Fruit fly (Drosophila melanogaster) whole organism, embryonic: ENCODE results near the gene Pep.

Experiments used
- Adf1 ChIP-seq: fragments of 200-800 bp; sonication (Bioruptor generic); IDR thresholded peaks from 2 replicates; pipeline ENCODE4 v1.3.6; 2022; ENCODE audit warnings: missing biosample characterization, missing genetic modification characterization
- B-H1 ChIP-seq: fragments of 200-800 bp; sonication (Bioruptor generic); IDR thresholded peaks from 3 replicates; pipeline ENCODE4 v1.3.6; 2022; ENCODE audit warnings: missing biosample characterization, missing genetic modification characterization
- Bgb ChIP-seq: fragments of 200-800 bp; sonication (Bioruptor generic); IDR thresholded peaks from 2 replicates; pipeline ENCODE4 v1.3.6; 2022; ENCODE audit warnings: missing biosample characterization, missing genetic modification characterization; ENCODE audit not compliant: partially characterized antibody
- CG10321 ChIP-seq: fragments of 200-800 bp; sonication (Bioruptor generic); IDR thresholded peaks from 2 replicates; pipeline ENCODE4 v1.3.6; 2022; ENCODE audit warnings: missing biosample characterization, missing genetic modification characterization
- CG10543 ChIP-seq: fragments of 200-800 bp; sonication (Bioruptor generic); optimal IDR thresholded peaks from 3 replicates; lab custom pipeline; 2017; ENCODE audit warnings: missing biosample characterization, mild to moderate bottlenecking, missing genetic modification characterization, moderate library complexity
- CG11085 ChIP-seq: fragments of 200-800 bp; sonication (Bioruptor generic); IDR thresholded peaks from 2 replicates; pipeline ENCODE4 v1.3.6; 2022; ENCODE audit warnings: missing biosample characterization, missing genetic modification characterization
- CG11695 ChIP-seq: fragments of 200-800 bp; sonication (Bioruptor generic); IDR thresholded peaks from 3 replicates; pipeline ENCODE4 v1.3.6; 2022; ENCODE audit warnings: missing biosample characterization, missing genetic modification characterization
- CG12155 ChIP-seq: fragments of 200-800 bp; sonication (Bioruptor generic); optimal IDR thresholded peaks from 3 replicates; lab custom pipeline; 2016; ENCODE audit warnings: missing biosample characterization, missing genetic modification characterization
- CG12769 ChIP-seq: fragments of 200-800 bp; sonication (Bioruptor generic); optimal IDR thresholded peaks from 2 replicates; lab custom pipeline; 2019; ENCODE audit warnings: missing biosample characterization, mild to moderate bottlenecking, missing genetic modification characterization, moderate library complexity
- CG15601 ChIP-seq: fragments of 200-800 bp; sonication (Bioruptor generic); optimal IDR thresholded peaks from 3 replicates; lab custom pipeline; 2019; ENCODE audit warnings: missing biosample characterization, mild to moderate bottlenecking, missing genetic modification characterization, moderate library complexity
- CG17612 ChIP-seq: fragments of 200-800 bp; sonication (Bioruptor generic); IDR thresholded peaks from 2 replicates; pipeline ENCODE4 v1.3.6; 2022; ENCODE audit warnings: missing biosample characterization, missing genetic modification characterization
- CG17829 ChIP-seq: fragments of 200-800 bp; optimal IDR thresholded peaks from 2 replicates; lab custom pipeline; 2019; ENCODE audit warnings: missing biosample characterization, mild to moderate bottlenecking, missing genetic modification characterization, moderate library complexity
- CG1792 ChIP-seq: fragments of 200-800 bp; sonication (Bioruptor generic); optimal IDR thresholded peaks from 2 replicates; lab custom pipeline; 2016; ENCODE audit warnings: missing biosample characterization, missing genetic modification characterization
- CG2116 ChIP-seq: fragments of 200-800 bp; sonication (Bioruptor generic); optimal IDR thresholded peaks from 3 replicates; lab custom pipeline; 2018; ENCODE audit warnings: missing biosample characterization, mild to moderate bottlenecking, missing genetic modification characterization
- CG4282 ChIP-seq: fragments of 200-800 bp; sonication (Bioruptor generic); optimal IDR thresholded peaks from 2 replicates; lab custom pipeline; 2016; ENCODE audit warnings: missing biosample characterization, missing genetic modification characterization
- CG6272 ChIP-seq: fragments of 200-800 bp; sonication (Bioruptor generic); IDR thresholded peaks from 2 replicates; pipeline ENCODE4 v1.3.6; 2022; ENCODE audit warnings: missing biosample characterization, missing genetic modification characterization
- CG7556 ChIP-seq: fragments of 200-800 bp; sonication (Bioruptor generic); optimal IDR thresholded peaks from 2 replicates; lab custom pipeline; 2017; ENCODE audit warnings: missing biosample characterization, mild to moderate bottlenecking, missing genetic modification characterization
- CG8290 ChIP-seq, 3 experiments: fragments of 200-800 bp; sonication (Bioruptor generic); optimal IDR thresholded peaks; 2 replicates each; lab custom pipeline; 2016 to 2019; ENCODE audit warnings: missing biosample characterization in 3 of 3, missing genetic modification characterization in 3 of 3, mild to moderate bottlenecking in 2 of 3, moderate library complexity in 1 of 3
- Fer1 ChIP-seq: fragments of 200-800 bp; sonication (Bioruptor generic); optimal IDR thresholded peaks from 2 replicates; lab custom pipeline; 2017; ENCODE audit warnings: missing biosample characterization, mild to moderate bottlenecking, missing genetic modification characterization
- Fer3 ChIP-seq: fragments of 200-800 bp; sonication (Bioruptor generic); optimal IDR thresholded peaks from 2 replicates; lab custom pipeline; 2018; ENCODE audit warnings: missing biosample characterization, mild to moderate bottlenecking, missing genetic modification characterization, moderate library complexity
- H15 ChIP-seq: fragments of 200-800 bp; sonication (Bioruptor generic); IDR thresholded peaks from 3 replicates; pipeline ENCODE4 v1.3.6; 2022; ENCODE audit warnings: missing biosample characterization, missing genetic modification characterization
- HHEX ChIP-seq: fragments of 200-800 bp; sonication (Bioruptor generic); optimal IDR thresholded peaks from 3 replicates; lab custom pipeline; 2017; ENCODE audit warnings: missing biosample characterization, mild to moderate bottlenecking, missing genetic modification characterization, missing genetic modification reagents
- HLHmδ ChIP-seq: fragments of 200-800 bp; sonication (Bioruptor generic); optimal IDR thresholded peaks from 2 replicates; lab custom pipeline; 2018; ENCODE audit warnings: missing biosample characterization, mild to moderate bottlenecking, missing genetic modification characterization, moderate library complexity
- Hr39 ChIP-seq: fragments of >200 bp; optimal IDR thresholded peaks from 2 replicates; lab custom pipeline; 2017
- Med ChIP-seq: fragments of 200-800 bp; sonication (Bioruptor generic); peaks from one replicate; lab custom pipeline; 2016; ENCODE audit warnings: missing biosample characterization, missing genetic modification characterization, mild to moderate bottlenecking, inconsistent platforms, moderate library complexity
- TFAM ChIP-seq: fragments of 200-800 bp; sonication (Bioruptor generic); optimal IDR thresholded peaks from 2 replicates; lab custom pipeline; 2017; ENCODE audit warnings: missing biosample characterization, missing genetic modification characterization, inconsistent platforms
- Xbp1 ChIP-seq: fragments of 200-800 bp; sonication (Bioruptor generic); optimal IDR thresholded peaks from 3 replicates; lab custom pipeline; 2016; ENCODE audit warnings: missing biosample characterization, mild to moderate bottlenecking, missing genetic modification characterization
- ash1 ChIP-seq: fragments of 200-800 bp; sonication (Bioruptor generic); optimal IDR thresholded peaks from 2 replicates; lab custom pipeline; 2018; ENCODE audit warnings: missing biosample characterization, mild to moderate bottlenecking, missing genetic modification characterization
- az2 ChIP-seq: fragments of 200-800 bp; sonication (Bioruptor generic); optimal IDR thresholded peaks from 3 replicates; lab custom pipeline; 2016; ENCODE audit warnings: missing biosample characterization, missing genetic modification characterization
- br ChIP-seq: fragments of >200 bp; optimal IDR thresholded peaks from 2 replicates; lab custom pipeline; 2017
- chm ChIP-seq: fragments of 200-800 bp; sonication (Bioruptor generic); IDR thresholded peaks from 2 replicates; pipeline ENCODE4 v1.3.6; 2022; ENCODE audit warnings: missing biosample characterization, missing genetic modification characterization
- danr ChIP-seq: fragments of 200-800 bp; sonication (Bioruptor generic); IDR thresholded peaks from 2 replicates; pipeline ENCODE4 v1.3.6; 2022; ENCODE audit warnings: missing biosample characterization, missing genetic modification characterization
- eyg ChIP-seq: fragments of 200-800 bp; sonication (Bioruptor generic); optimal IDR thresholded peaks from 3 replicates; lab custom pipeline; 2016; ENCODE audit warnings: missing biosample characterization, missing genetic modification characterization
- grn ChIP-seq: fragments of 200-800 bp; sonication (Bioruptor generic); optimal IDR thresholded peaks from 3 replicates; lab custom pipeline; 2017; ENCODE audit warnings: missing biosample characterization, missing genetic modification characterization
- mam ChIP-seq: fragments of 200-800 bp; sonication (Bioruptor generic); optimal IDR thresholded peaks from 3 replicates; lab custom pipeline; 2016; ENCODE audit warnings: missing biosample characterization, missing genetic modification characterization
- oc ChIP-seq: fragments of 200-800 bp; sonication (Bioruptor generic); optimal IDR thresholded peaks from 2 replicates; lab custom pipeline; 2018; ENCODE audit warnings: missing biosample characterization, mild to moderate bottlenecking, missing genetic modification characterization, moderate library complexity
- pan ChIP-seq, 4 experiments: fragments of >200 bp in 3 of 4; fragments of 200-800 bp in 1 of 4; sonication (Bioruptor generic) in 1 of 4; optimal IDR thresholded peaks in 3 of 4; IDR thresholded peaks in 1 of 4; 2 replicates each; pipeline versions ENCODE4 v1.3.6 to Lab custom; 2017 to 2022; ENCODE audit warnings: missing biosample characterization in 2 of 4, missing genetic modification characterization in 2 of 4, mixed read lengths in 1 of 4
- pita ChIP-seq: fragments of 200-800 bp; sonication (Bioruptor generic); optimal IDR thresholded peaks from 2 replicates; lab custom pipeline; 2017; ENCODE audit warnings: missing biosample characterization, mild to moderate bottlenecking, missing genetic modification characterization
- pzg ChIP-seq: fragments of 200-800 bp; sonication (Bioruptor generic); optimal IDR thresholded peaks from 3 replicates; lab custom pipeline; 2018; ENCODE audit warnings: missing biosample characterization, mild to moderate bottlenecking, missing genetic modification characterization, moderate library complexity
- sima ChIP-seq: fragments of 200-800 bp; sonication (Bioruptor generic); optimal IDR thresholded peaks from 2 replicates; lab custom pipeline; 2016; ENCODE audit warnings: missing biosample characterization, missing genetic modification characterization
- sna ChIP-seq: fragments of 200-800 bp; sonication (Bioruptor generic); IDR thresholded peaks from 2 replicates; pipeline ENCODE4 v1.3.6; 2022; ENCODE audit warnings: missing biosample characterization, missing genetic modification characterization; ENCODE audit not compliant: partially characterized antibody
- sug ChIP-seq: fragments of 200-800 bp; optimal IDR thresholded peaks from 2 replicates; lab custom pipeline; 2019; ENCODE audit warnings: missing biosample characterization, mild to moderate bottlenecking, missing genetic modification characterization, moderate library complexity
- tap ChIP-seq: fragments of 200-800 bp; optimal IDR thresholded peaks from 3 replicates; lab custom pipeline; 2019; ENCODE audit warnings: missing biosample characterization, mild to moderate bottlenecking, missing genetic modification characterization, moderate library complexity
- tna ChIP-seq: fragments of 200-800 bp; sonication (Bioruptor generic); IDR thresholded peaks from 2 replicates; pipeline ENCODE4 v1.3.6; 2022; ENCODE audit warnings: missing biosample characterization, missing genetic modification characterization; ENCODE audit not compliant: partially characterized antibody
- z ChIP-seq: fragments of 200-800 bp; sonication (Bioruptor generic); IDR thresholded peaks from 3 replicates; pipeline ENCODE4 v1.3.6; 2022; ENCODE audit warnings: missing biosample characterization, missing genetic modification characterization
- zen ChIP-seq: fragments of 200-800 bp; sonication (Bioruptor generic); optimal IDR thresholded peaks from 3 replicates; lab custom pipeline; 2018; ENCODE audit warnings: missing biosample characterization, mild to moderate bottlenecking, missing genetic modification characterization, moderate library complexity

Pep gene

dm6 chr3L:17659268-17659589 lies 14.4 kb upstream of the Pep start (continued):
- peak; percentile 84 for TF ChIP-seq CG12769 (tag; lab: Kevin White, UChicago)
- no peak for TF ChIP-seq tap (tag; lab: Kevin White, UChicago)
- TF ChIP-seq Fer1 (GFP tag; lab: Kevin White, UChicago), result peak; percentile 67
- TF ChIP-seq CG17829 (tag; lab: Kevin White, UChicago), result no peak
- TF ChIP-seq pzg, result peak; percentile 11
- peak; percentile 26 for TF ChIP-seq sug (tag; lab: Kevin White, UChicago)
- 0 out of 3 replicates have a peak, but pooled peaks have one; percentile 26 for TF ChIP-seq z (GFP tag; lab: Robert Waterston, UW)
- TF ChIP-seq CG1792 (GFP tag; lab: Kevin White, UChicago), result peak; percentile 33
- no peak for TF ChIP-seq Xbp1 (GFP tag; lab: Kevin White, UChicago)
- TF ChIP-seq Adf1 (GFP tag; lab: Robert Waterston, UW), result peak; percentile 38; the same call in 1 of the 2 replicates
- 0 out of 2 replicates have a peak, but pooled peaks have one; percentile 6 for TF ChIP-seq CG11085 (GFP tag; lab: Robert Waterston, UW)
- TF ChIP-seq CG11695, result 0 out of 3 replicates have a peak, but pooled peaks have one; percentile 23
- TF ChIP-seq CG7556 (GFP tag; lab: Kevin White, UChicago), result no peak
- peak; percentile 75 for TF ChIP-seq CG10543 (GFP tag; lab: Kevin White, UChicago)
- TF ChIP-seq zen (tag; lab: Kevin White, UChicago), result no peak
- TF ChIP-seq oc (tag; lab: Kevin White, UChicago), result peak; percentile 9
- peak; percentile 1 for TF ChIP-seq grn (GFP tag; lab: Kevin White, UChicago)
- TF ChIP-seq CG8290 (GFP tag; optimal IDR thresholded peaks at IDR 0.05; lab: Kevin White, UChicago), result no peak
- TF ChIP-seq CG8290 (tag; optimal IDR thresholded peaks at IDR 0.05; lab: Kevin White, UChicago), result peak in 1 of 2 experiments; percentile 88
- no peak for TF ChIP-seq B-H1 (GFP tag; lab: Robert Waterston, UW)

DNA sequence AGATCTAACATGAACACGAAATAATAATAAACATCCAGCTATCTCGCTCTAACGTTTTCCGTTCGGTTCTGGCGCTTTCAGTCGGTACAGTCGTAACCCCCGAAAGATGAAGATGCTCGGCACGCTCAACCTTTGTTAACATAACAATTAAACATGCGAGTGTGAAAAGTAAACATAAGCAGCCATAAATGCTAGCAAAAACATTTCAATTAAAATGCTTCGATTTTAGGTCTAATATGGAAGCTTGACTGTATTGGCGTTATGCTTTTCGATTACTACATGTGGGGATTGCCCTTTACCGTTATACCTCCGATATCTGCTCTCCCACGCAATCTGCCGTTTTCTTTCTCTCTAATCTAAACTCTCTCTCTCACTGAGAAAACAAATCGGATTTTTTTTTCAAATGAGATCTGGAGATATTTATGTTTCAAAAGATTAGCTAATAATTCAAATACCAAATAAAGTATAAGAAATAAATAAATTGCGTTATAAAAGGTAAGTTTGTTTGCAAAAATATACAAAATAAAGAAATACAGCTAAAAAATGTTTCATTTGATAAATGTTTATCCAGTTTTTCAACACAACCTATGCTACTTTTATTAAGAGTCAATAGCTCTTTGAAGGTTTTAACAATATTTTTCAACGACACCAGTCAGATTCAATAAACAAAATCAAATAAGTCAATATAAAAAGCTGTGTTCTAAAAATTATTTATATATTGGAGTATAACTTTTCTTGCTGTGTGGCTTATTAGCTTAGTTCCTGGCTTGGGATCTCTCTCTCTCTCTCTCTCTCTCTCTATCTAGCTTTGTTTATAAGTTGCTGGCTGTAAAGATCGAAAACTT lies 13.8 kb upstream of the Pep start:
- TF ChIP-seq pita (GFP tag; lab: Kevin White, UChicago), result no peak
- TF ChIP-seq Hr39 (lab: Kevin White, UChicago), result no peak
- peak; percentile 51 for TF ChIP-seq HLHmδ (GFP tag; lab: Kevin White, UChicago)
- TF ChIP-seq eyg (GFP tag; lab: Kevin White, UChicago), result peak; percentile 90
- peak; percentile 89 for TF ChIP-seq ash1 (GFP tag; lab: Kevin White, UChicago)
- TF ChIP-seq sna (GFP tag; lab: Robert Waterston, UW), result no peak
- TF ChIP-seq CG15601 (tag; lab: Kevin White, UChicago), result peak; percentile 72
- TF ChIP-seq chm (GFP tag; lab: Robert Waterston, UW), result peak; percentile 88; the same call in 1 of the 2 replicates
- TF ChIP-seq CG10543 (GFP tag; lab: Kevin White, UChicago), result peak; percentile 80
- peak; percentile 85 for TF ChIP-seq CG12155 (GFP tag; lab: Kevin White, UChicago)
- no peak for TF ChIP-seq br (lab: Kevin White, UChicago)
- 0 out of 2 replicates have a peak, but pooled peaks have one; percentile 14 for TF ChIP-seq Bgb (GFP tag; lab: Robert Waterston, UW)
- no peak for TF ChIP-seq tna
- TF ChIP-seq CG10321 (GFP tag; lab: Robert Waterston, UW), result peak; percentile 66; the same call in 1 of the 2 replicates
- peak; percentile 83 for TF ChIP-seq danr
- TF ChIP-seq CG12769 (tag; lab: Kevin White, UChicago), result peak; percentile 97
- peak; percentile 85 for TF ChIP-seq CG4282
- peak; percentile 91 for TF ChIP-seq H15 (GFP tag; lab: Robert Waterston, UW)
- TF ChIP-seq CG2116, result peak; percentile 59
- peak; percentile 86 for TF ChIP-seq CG17612 (GFP tag; lab: Robert Waterston, UW)
- TF ChIP-seq CG1792 (GFP tag; lab: Kevin White, UChicago), result peak; percentile 77
- peak; percentile 51 for TF ChIP-seq TFAM (GFP tag; lab: Kevin White, UChicago)
- TF ChIP-seq pan (optimal IDR thresholded peaks at IDR 0.05; lab: Kevin White, UChicago), result no peak
- peak in 1 of 2 experiments; percentile 94 for TF ChIP-seq pan (GFP tag; optimal IDR thresholded peaks at IDR 0.05 in 1 of 2, IDR thresholded peaks at IDR 0.05 in 1 of 2)
- TF ChIP-seq Med (GFP tag; lab: Kevin White, UChicago), result peak; percentile 99
- TF ChIP-seq Fer3 (tag; lab: Kevin White, UChicago), result peak; percentile 93
- peak; percentile 86 for TF ChIP-seq CG6272 (GFP tag; lab: Robert Waterston, UW)
- TF ChIP-seq sima (GFP tag; lab: Kevin White, UChicago), result peak; percentile 57
- TF ChIP-seq CG8290 (GFP tag; optimal IDR thresholded peaks at IDR 0.05; lab: Kevin White, UChicago), result peak; percentile 62
- peak in 1 of 2 experiments; percentile 99 for TF ChIP-seq CG8290 (tag; optimal IDR thresholded peaks at IDR 0.05; lab: Kevin White, UChicago)
- TF ChIP-seq az2, result peak; percentile 82
- peak; percentile 96 for TF ChIP-seq mam (GFP tag; lab: Kevin White, UChicago)
- peak; percentile 88 for TF ChIP-seq HHEX
